Fruit fly (Drosophila melanogaster) S2 (cell line): ENCODE data around the gene Nthl1.

Experiments used
- CG8478 ChIP-seq: fragments of >200 bp; optimal IDR thresholded peaks from 2 replicates; lab custom pipeline; 2018
- CTCF ChIP-seq, 2 experiments: fragments of >200 bp; optimal IDR thresholded peaks; 2 replicates each; lab custom pipeline; 2018

DNA sequence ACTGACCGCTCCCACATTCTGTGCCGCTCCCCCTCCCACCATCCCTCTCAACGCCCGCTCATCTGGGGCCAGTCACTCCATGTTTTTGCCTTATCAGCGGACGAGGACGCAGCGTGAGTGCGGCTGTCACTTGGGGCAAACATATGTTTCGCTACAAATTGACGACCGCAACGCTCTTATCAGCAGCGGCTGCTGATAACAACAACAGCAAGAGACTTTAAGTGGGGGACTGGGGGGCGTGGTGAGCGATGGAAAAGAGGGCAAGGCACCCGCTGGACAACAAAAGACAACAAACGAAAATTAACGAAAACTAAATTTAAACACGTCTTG lies 8.4 kb upstream of the Nthl1 start:
- TF ChIP-seq CG8478 (lab: Kevin White, UChicago) (no peak), CTCF (optimal IDR thresholded peaks at IDR 0.05; lab: Kevin White, UChicago) (no peak)
